Fruit fly (Drosophila melanogaster): ENCODE results near the gene tup.

DNA sequence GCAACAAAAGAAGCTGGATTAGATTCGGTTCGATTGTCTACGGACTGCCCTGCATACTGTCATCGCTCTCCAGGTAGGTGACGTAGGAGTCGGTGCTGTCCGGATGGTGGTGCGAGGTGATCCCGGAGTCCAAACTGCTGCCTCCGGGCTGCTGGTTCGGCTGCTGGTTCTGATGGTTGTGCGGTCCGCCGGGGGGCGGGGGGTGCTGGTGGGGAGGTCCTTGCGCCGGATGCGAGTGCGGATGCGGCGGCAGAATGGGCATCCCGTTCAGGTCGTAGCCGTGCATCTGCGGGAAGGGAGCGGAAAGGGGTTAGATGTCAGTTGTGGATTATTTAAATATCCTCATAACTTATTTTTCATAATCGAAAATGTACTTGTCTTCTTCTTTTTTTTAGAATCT is 20.1 kb downstream of the tup start:
- TF ChIP-seq CG8478 (optimal IDR thresholded peaks at IDR 0.05) (no peak), CTCF (optimal IDR thresholded peaks at IDR 0.05) (no peak)

All from S2 (cell line).